Fruit fly (Drosophila melanogaster): ENCODE results near the gene Acbp4.

Gene Acbp4

DNA sequence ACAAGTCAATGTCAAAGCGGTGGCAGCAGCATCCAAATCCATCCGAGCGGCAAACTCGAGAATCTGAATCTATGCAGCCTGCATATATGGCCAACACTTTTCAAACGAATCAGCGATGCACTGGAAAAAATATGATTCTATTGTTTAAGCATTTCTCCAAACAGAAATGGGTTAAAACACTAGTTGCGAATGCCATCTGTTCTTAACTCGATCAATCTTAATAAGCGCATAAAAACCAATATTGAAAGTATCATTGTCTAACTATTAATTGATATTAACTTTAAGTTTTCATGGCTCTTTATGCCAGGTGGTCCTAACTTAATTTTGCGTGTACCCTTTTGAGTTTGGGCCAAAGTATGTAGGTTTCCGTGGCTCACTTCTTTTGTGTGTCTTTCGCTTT is 22.4 kb downstream of the Acbp4 start (continued):
- TF ChIP-seq bsh (GFP tag; optimal IDR thresholded peaks at IDR 0.05) (peak in 1 of 2 experiments; percentile 37), CG10654 (GFP tag; optimal IDR thresholded peaks at IDR 0.05) (no peak), CG15269 (tag; optimal IDR thresholded peaks at IDR 0.05) (peak; percentile 21), CTCF (GFP tag; optimal IDR thresholded peaks at IDR 0.05) (no peak), CkIIα-i1 (GFP tag; IDR thresholded peaks at IDR 0.05) (no peak), tup (GFP tag; optimal IDR thresholded peaks at IDR 0.05) (no peak), Ets97D (GFP tag; optimal IDR thresholded peaks at IDR 0.05) (no peak), CG10543 (GFP tag; optimal IDR thresholded peaks at IDR 0.05) (no peak), so (GFP tag; IDR thresholded peaks at IDR 0.05) (no peak), Hr39 (optimal IDR thresholded peaks at IDR 0.05) (no peak), CG3407 (GFP tag; optimal IDR thresholded peaks at IDR 0.05) (peak; percentile 3), CG11695 (GFP tag; IDR thresholded peaks at IDR 0.05) (no peak), gsb-n (tag; optimal IDR thresholded peaks at IDR 0.05) (no peak), Trl (optimal IDR thresholded peaks at IDR 0.05) (no peak), Trl (GFP tag; optimal IDR thresholded peaks at IDR 0.05) (no peak), lbe (GFP tag; optimal IDR thresholded peaks at IDR 0.05) (no peak), aop (GFP tag; IDR thresholded peaks at IDR 0.05) (no peak), CG15696 (tag; optimal IDR thresholded peaks at IDR 0.05) (no peak), lola (GFP tag; optimal IDR thresholded peaks at IDR 0.05) (no peak), usp (GFP tag; optimal IDR thresholded peaks at IDR 0.05) (no peak), CG34422 (GFP tag; IDR thresholded peaks at IDR 0.05) (no peak), al (GFP tag; IDR thresholded peaks at IDR 0.05) (no peak), sens-2 (GFP tag; IDR thresholded peaks at IDR 0.05) (no peak), CG31388 (GFP tag; optimal IDR thresholded peaks at IDR 0.05) (no peak), GATAe (GFP tag; conservative IDR thresholded peaks at IDR 0.05) (no peak), CG11504 (tag; optimal IDR thresholded peaks at IDR 0.05) (peak; percentile 59), unpg (GFP tag; optimal IDR thresholded peaks at IDR 0.05) (peak; percentile 5), Sox100B (GFP tag; optimal IDR thresholded peaks at IDR 0.05) (no peak), Doc2 (GFP tag; IDR thresholded peaks at IDR 0.05) (no peak), CG2712 (tag; optimal IDR thresholded peaks at IDR 0.05) (peak; percentile 17), CG2120 (GFP tag; optimal IDR thresholded peaks at IDR 0.05) (no peak), bigmax (GFP tag; optimal IDR thresholded peaks at IDR 0.05) (no peak), Nf-YA (GFP tag; IDR thresholded peaks at IDR 0.05) (no peak), CG6765 (GFP tag; optimal IDR thresholded peaks at IDR 0.05) (no peak), toy (GFP tag; IDR thresholded peaks at IDR 0.05) (no peak), CG13424 (tag; optimal IDR thresholded peaks at IDR 0.05) (peak; percentile 12), ci (GFP tag; IDR thresholded peaks at IDR 0.05) (no peak), Deaf1 (tag; optimal IDR thresholded peaks at IDR 0.05) (no peak), abd-A (tag; optimal IDR thresholded peaks at IDR 0.05) (no peak), CG32767 (GFP tag; IDR thresholded peaks at IDR 0.05) (no peak), CrebB (tag; optimal IDR thresholded peaks at IDR 0.05) (no peak), Blimp-1 (GFP tag; optimal IDR thresholded peaks at IDR 0.05) (peak; percentile 42), pb (GFP tag; optimal IDR thresholded peaks at IDR 0.05) (no peak), CG18599 (GFP tag; optimal IDR thresholded peaks at IDR 0.05) (no peak), pzg (GFP tag; optimal IDR thresholded peaks at IDR 0.05) (no peak), CG7357 (GFP tag; IDR thresholded peaks at IDR 0.05) (no peak), chinmo (GFP tag; IDR thresholded peaks at IDR 0.05; ENCODE audit: partially characterized antibody) (no peak), CG30020 (tag; optimal IDR thresholded peaks at IDR 0.05) (no peak), Dip3 (GFP tag; optimal IDR thresholded peaks at IDR 0.05) (no peak), Xbp1 (GFP tag; optimal IDR thresholded peaks at IDR 0.05) (no peak), D (optimal IDR thresholded peaks at IDR 0.05) (no peak), D (GFP tag; optimal IDR thresholded peaks at IDR 0.05) (peak; percentile 12), CG7786 (GFP tag; optimal IDR thresholded peaks at IDR 0.05) (no peak), z (GFP tag; IDR thresholded peaks at IDR 0.05) (no peak)

Measured in whole organism, embryonic.